Fruit fly (Drosophila melanogaster) whole organism, pupa: ENCODE results near the gene CG11334.

Experiments
- CG14655 ChIP-seq: fragments of 200-800 bp; sonication (Bioruptor generic); optimal IDR thresholded peaks from 3 replicates; lab custom pipeline; 2017; ENCODE audit warnings: mild to moderate bottlenecking, missing biosample characterization, missing genetic modification reagents, missing genetic modification characterization
- CG34367 ChIP-seq: fragments of 200-800 bp; sonication (Bioruptor generic); optimal IDR thresholded peaks from 2 replicates; lab custom pipeline; 2018; ENCODE audit warnings: missing biosample characterization, mild to moderate bottlenecking, missing genetic modification characterization
- EcR ChIP-seq: fragments of 200-800 bp; sonication (Bioruptor generic); optimal IDR thresholded peaks from 3 replicates; lab custom pipeline; 2019; ENCODE audit warnings: missing biosample characterization, missing genetic modification characterization, mild to moderate bottlenecking, moderate library complexity, missing genetic modification reagents
- Pif1B ChIP-seq: fragments of 200-800 bp; sonication (Bioruptor generic); optimal IDR thresholded peaks from 3 replicates; lab custom pipeline; 2016; ENCODE audit warnings: missing biosample characterization, missing genetic modification characterization
- gl ChIP-seq: fragments of 200-800 bp; sonication (Bioruptor generic); optimal IDR thresholded peaks from 2 replicates; lab custom pipeline; 2018; ENCODE audit warnings: missing biosample characterization, mild to moderate bottlenecking, missing genetic modification characterization
- rn ChIP-seq: fragments of 200-800 bp; sonication (Bioruptor generic); IDR thresholded peaks from 2 replicates; pipeline ENCODE4 v1.3.6; 2022; ENCODE audit warnings: missing biosample characterization, missing genetic modification characterization

DNA sequence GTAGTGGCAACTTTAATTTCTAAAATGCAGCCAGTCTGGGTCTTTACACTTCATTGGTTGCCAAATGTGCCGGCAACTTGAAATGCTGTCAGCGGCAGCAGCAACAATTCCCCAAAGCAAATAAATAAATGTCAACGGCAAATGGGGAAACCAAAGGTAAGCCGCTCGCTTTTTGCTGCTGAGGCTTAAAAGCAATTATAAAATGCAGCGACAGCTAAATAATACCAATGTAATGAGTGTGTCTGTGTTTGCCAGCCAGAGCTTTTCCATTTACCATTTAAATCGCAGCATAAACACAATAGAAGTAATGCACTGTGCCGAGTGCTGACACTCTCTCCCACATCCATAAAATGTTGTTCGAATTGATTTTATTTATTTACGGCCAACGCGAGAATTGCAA lies 22.3 kb downstream of the CG11334 start:
- no peak for TF ChIP-seq gl
- TF ChIP-seq CG34367 (tag; lab: Kevin White, UChicago), result no peak
- TF ChIP-seq CG14655 (GFP tag; lab: Kevin White, UChicago), result no peak
- TF ChIP-seq EcR (GFP tag; lab: Kevin White, UChicago), result no peak
- TF ChIP-seq Pif1B, result no peak
- TF ChIP-seq rn (GFP tag; lab: Robert Waterston, UW), result no peak
